Fruit fly (Drosophila melanogaster) whole organism, embryonic: ENCODE data around the gene Lcp65Aa.
A peak's percentile ranks its signal among the peaks of the same experiment; 100 is the strongest.

ENCODE experiments used
- Antp ChIP-seq: fragments of 200-800 bp; sonication (Bioruptor generic); optimal IDR thresholded peaks from 3 replicates; lab custom pipeline; 2016; ENCODE audit warnings: missing biosample characterization, missing genetic modification characterization
- BEAF-32 ChIP-seq: fragments of 200-800 bp; sonication (Bioruptor generic); optimal IDR thresholded peaks from 3 replicates; lab custom pipeline; 2017; ENCODE audit warnings: missing biosample characterization, missing genetic modification characterization, mild to moderate bottlenecking, moderate library complexity, missing genetic modification reagents
- Bdp1 ChIP-seq: fragments of 200-800 bp; sonication (Bioruptor generic); optimal IDR thresholded peaks from 3 replicates; lab custom pipeline; 2016; ENCODE audit warnings: missing biosample characterization, missing genetic modification characterization
- Blimp-1 ChIP-seq: fragments of 200-800 bp; sonication (Bioruptor generic); optimal IDR thresholded peaks from 3 replicates; lab custom pipeline; 2018; ENCODE audit warnings: missing biosample characterization, missing genetic modification characterization, mild to moderate bottlenecking, moderate library complexity, missing genetic modification reagents
- CG10274 ChIP-seq: fragments of 200-800 bp; sonication (Bioruptor generic); optimal IDR thresholded peaks from 3 replicates; lab custom pipeline; 2017; ENCODE audit warnings: missing biosample characterization, mild to moderate bottlenecking, missing genetic modification characterization
- CG10321 ChIP-seq: fragments of 200-800 bp; sonication (Bioruptor generic); IDR thresholded peaks from 2 replicates; pipeline ENCODE4 v1.3.6; 2022; ENCODE audit warnings: missing biosample characterization, missing genetic modification characterization
- CG11696 ChIP-seq: fragments of 200-800 bp; sonication (Bioruptor generic); IDR thresholded peaks from 2 replicates; pipeline ENCODE4 v1.3.6; 2022; ENCODE audit warnings: missing biosample characterization, missing genetic modification characterization
- CG12071 ChIP-seq: fragments of 200-800 bp; sonication (Bioruptor generic); optimal IDR thresholded peaks from 3 replicates; lab custom pipeline; 2018; ENCODE audit warnings: missing biosample characterization, mild to moderate bottlenecking, missing genetic modification characterization
- CG1233 ChIP-seq: fragments of 200-800 bp; sonication (Bioruptor generic); optimal IDR thresholded peaks from 4 replicates; lab custom pipeline; 2018; ENCODE audit warnings: missing biosample characterization, mild to moderate bottlenecking, missing genetic modification characterization
- CG12769 ChIP-seq: fragments of 200-800 bp; sonication (Bioruptor generic); optimal IDR thresholded peaks from 2 replicates; lab custom pipeline; 2019; ENCODE audit warnings: missing biosample characterization, mild to moderate bottlenecking, missing genetic modification characterization, moderate library complexity
- CG13123 ChIP-seq: fragments of 200-800 bp; sonication (Bioruptor generic); optimal IDR thresholded peaks from 2 replicates; lab custom pipeline; 2016; ENCODE audit warnings: missing biosample characterization, missing genetic modification characterization
- CG13287 ChIP-seq: fragments of 200-800 bp; sonication (Bioruptor generic); IDR thresholded peaks from 2 replicates; pipeline ENCODE4 v1.3.6; 2022; ENCODE audit warnings: missing biosample characterization, missing genetic modification characterization; ENCODE audit not compliant: partially characterized antibody
- CG14441 ChIP-seq: fragments of 200-800 bp; sonication (Bioruptor generic); IDR thresholded peaks from 2 replicates; pipeline ENCODE4 v1.3.6; 2022; ENCODE audit warnings: missing biosample characterization, missing genetic modification characterization
- CG14860 ChIP-seq: fragments of 200-800 bp; sonication (Bioruptor generic); IDR thresholded peaks from 3 replicates; pipeline ENCODE4 v1.3.6; 2022; ENCODE audit warnings: missing biosample characterization, missing genetic modification characterization; ENCODE audit not compliant: partially characterized antibody
- CG1529 ChIP-seq: fragments of 200-800 bp; sonication (Bioruptor generic); optimal IDR thresholded peaks from 3 replicates; lab custom pipeline; 2018; ENCODE audit warnings: missing biosample characterization, missing genetic modification characterization
- CG1647 ChIP-seq: fragments of 200-800 bp; sonication (Bioruptor generic); optimal IDR thresholded peaks from 3 replicates; lab custom pipeline; 2016; ENCODE audit warnings: missing biosample characterization, missing genetic modification characterization
- CG1792 ChIP-seq: fragments of 200-800 bp; sonication (Bioruptor generic); optimal IDR thresholded peaks from 2 replicates; lab custom pipeline; 2016; ENCODE audit warnings: missing biosample characterization, missing genetic modification characterization
- CG18599 ChIP-seq: fragments of 200-800 bp; sonication (Bioruptor generic); optimal IDR thresholded peaks from 3 replicates; lab custom pipeline; 2017; ENCODE audit warnings: missing biosample characterization, missing genetic modification characterization, mild to moderate bottlenecking, moderate library complexity, missing genetic modification reagents
- CG2678 ChIP-seq: fragments of 200-800 bp; sonication (Bioruptor generic); optimal IDR thresholded peaks from 3 replicates; lab custom pipeline; 2019; ENCODE audit warnings: missing biosample characterization, mild to moderate bottlenecking, missing genetic modification characterization, moderate library complexity
- CG30403 ChIP-seq: fragments of 200-800 bp; sonication (Bioruptor generic); optimal IDR thresholded peaks from 3 replicates; lab custom pipeline; 2016; ENCODE audit warnings: missing biosample characterization, missing genetic modification characterization
- CG6254 ChIP-seq: fragments of 200-800 bp; sonication (Bioruptor generic); optimal IDR thresholded peaks from 3 replicates; lab custom pipeline; 2017; ENCODE audit warnings: mild to moderate bottlenecking, missing biosample characterization, missing genetic modification reagents, missing genetic modification characterization
- CG6654 ChIP-seq: fragments of 200-800 bp; sonication (Bioruptor generic); optimal IDR thresholded peaks from 2 replicates; lab custom pipeline; 2017; ENCODE audit warnings: missing biosample characterization, mild to moderate bottlenecking, missing genetic modification characterization
- CG7556 ChIP-seq: fragments of 200-800 bp; sonication (Bioruptor generic); optimal IDR thresholded peaks from 2 replicates; lab custom pipeline; 2017; ENCODE audit warnings: missing biosample characterization, mild to moderate bottlenecking, missing genetic modification characterization
- CG7839 ChIP-seq: fragments of 200-800 bp; sonication (Bioruptor generic); optimal IDR thresholded peaks from 3 replicates; lab custom pipeline; 2018; ENCODE audit warnings: missing biosample characterization, mild to moderate bottlenecking, missing genetic modification characterization, moderate library complexity
- CG7928 ChIP-seq: fragments of 200-800 bp; sonication (Bioruptor generic); optimal IDR thresholded peaks from 2 replicates; lab custom pipeline; 2017; ENCODE audit warnings: missing biosample characterization, mild to moderate bottlenecking, missing genetic modification characterization
- Dip2 ChIP-seq: fragments of 200-800 bp; sonication (Bioruptor generic); IDR thresholded peaks from 2 replicates; pipeline ENCODE4 v1.3.6; 2022; ENCODE audit warnings: missing biosample characterization, missing genetic modification characterization
- Doc3 ChIP-seq: fragments of 200-800 bp; sonication (Bioruptor generic); IDR thresholded peaks from 3 replicates; pipeline ENCODE4 v1.3.6; 2022; ENCODE audit warnings: missing biosample characterization, missing genetic modification characterization; ENCODE audit not compliant: partially characterized antibody
- Dp ChIP-seq: fragments of 200-800 bp; sonication (Bioruptor generic); optimal IDR thresholded peaks from 2 replicates; lab custom pipeline; 2018; ENCODE audit warnings: missing biosample characterization, mild to moderate bottlenecking, missing genetic modification characterization, moderate library complexity
- Ets97D ChIP-seq: fragments of 200-800 bp; sonication (Bioruptor generic); optimal IDR thresholded peaks from 3 replicates; lab custom pipeline; 2016; ENCODE audit warnings: missing biosample characterization, missing genetic modification characterization
- GATAe ChIP-seq: fragments of 200-800 bp; sonication (Bioruptor generic); conservative IDR thresholded peaks from 2 replicates; pipeline ENCODE4 v1.3.6; 2022; ENCODE audit warnings: missing biosample characterization, missing genetic modification characterization
- HmgD ChIP-seq: fragments of 200-800 bp; sonication (Bioruptor generic); optimal IDR thresholded peaks from 3 replicates; lab custom pipeline; 2016; ENCODE audit warnings: missing biosample characterization, missing genetic modification characterization
- Hr78 ChIP-seq, 2 experiments: fragments of 200-800 bp in 1 of 2; fragments of >200 bp in 1 of 2; sonication (Bioruptor generic) in 1 of 2; optimal IDR thresholded peaks; 2 replicates each; lab custom pipeline; 2017 to 2019; ENCODE audit warnings: missing biosample characterization in 2 of 2, missing genetic modification characterization in 2 of 2, mild to moderate bottlenecking in 1 of 2, moderate library complexity in 1 of 2
- NC2β ChIP-seq: fragments of 200-800 bp; sonication (Bioruptor generic); optimal IDR thresholded peaks from 2 replicates; lab custom pipeline; 2016; ENCODE audit warnings: missing biosample characterization, missing genetic modification characterization
- NfI ChIP-seq: fragments of 200-800 bp; sonication (Bioruptor generic); optimal IDR thresholded peaks from 3 replicates; lab custom pipeline; 2018; ENCODE audit warnings: missing biosample characterization, mild to moderate bottlenecking, missing genetic modification characterization, moderate library complexity
- Side ChIP-seq: fragments of 200-800 bp; sonication (Bioruptor generic); optimal IDR thresholded peaks from 2 replicates; lab custom pipeline; 2016; ENCODE audit warnings: missing biosample characterization, missing genetic modification characterization
- Sox102F ChIP-seq: fragments of 200-800 bp; sonication (Bioruptor generic); optimal IDR thresholded peaks from 2 replicates; lab custom pipeline; 2018; ENCODE audit warnings: missing biosample characterization, mild to moderate bottlenecking, missing genetic modification characterization, moderate library complexity
- aop ChIP-seq: fragments of 200-800 bp; sonication (Bioruptor generic); IDR thresholded peaks from 2 replicates; pipeline ENCODE4 v1.3.6; 2022; ENCODE audit warnings: missing biosample characterization, missing genetic modification characterization
- bowl ChIP-seq: fragments of 200-800 bp; sonication (Bioruptor generic); IDR thresholded peaks from 2 replicates; pipeline ENCODE4 v1.3.6; 2022; ENCODE audit warnings: missing biosample characterization, missing genetic modification characterization
- da ChIP-seq: fragments of 200-800 bp; sonication (Bioruptor generic); optimal IDR thresholded peaks from 2 replicates; lab custom pipeline; 2016; ENCODE audit warnings: missing biosample characterization, missing genetic modification characterization
- disco-r ChIP-seq: fragments of 200-800 bp; sonication (Bioruptor generic); optimal IDR thresholded peaks from 2 replicates; lab custom pipeline; 2016; ENCODE audit warnings: missing biosample characterization, missing genetic modification characterization
- ewg ChIP-seq: fragments of 200-800 bp; sonication (Bioruptor generic); optimal IDR thresholded peaks from 3 replicates; lab custom pipeline; 2017; ENCODE audit warnings: mild to moderate bottlenecking, missing biosample characterization, missing genetic modification reagents, missing genetic modification characterization
- gfzf ChIP-seq: fragments of 200-800 bp; sonication (Bioruptor generic); optimal IDR thresholded peaks from 2 replicates; lab custom pipeline; 2016; ENCODE audit warnings: missing biosample characterization, mild to moderate bottlenecking, missing genetic modification characterization, moderate library complexity
- ham ChIP-seq: fragments of 200-800 bp; sonication (Bioruptor generic); IDR thresholded peaks from 2 replicates; pipeline ENCODE4 v1.3.6; 2022; ENCODE audit warnings: missing biosample characterization, missing genetic modification characterization
- jigr1 ChIP-seq: fragments of 200-800 bp; sonication (Bioruptor generic); IDR thresholded peaks from 3 replicates; pipeline ENCODE4 v1.3.6; 2022; ENCODE audit warnings: missing biosample characterization, missing genetic modification characterization
- mam ChIP-seq: fragments of 200-800 bp; sonication (Bioruptor generic); optimal IDR thresholded peaks from 3 replicates; lab custom pipeline; 2016; ENCODE audit warnings: missing biosample characterization, missing genetic modification characterization
- mld ChIP-seq: fragments of 200-800 bp; sonication (Bioruptor generic); IDR thresholded peaks from 3 replicates; pipeline ENCODE4 v1.3.6; 2022; ENCODE audit warnings: missing biosample characterization, missing genetic modification characterization; ENCODE audit not compliant: partially characterized antibody
- otp ChIP-seq: fragments of 200-800 bp; sonication (Bioruptor generic); IDR thresholded peaks from 3 replicates; pipeline ENCODE4, ENCODE4 v1.3.6; 2022; ENCODE audit warnings: missing biosample characterization, missing genetic modification characterization
- trem ChIP-seq: fragments of 200-800 bp; optimal IDR thresholded peaks from 3 replicates; lab custom pipeline; 2019; ENCODE audit warnings: missing biosample characterization, mild to moderate bottlenecking, missing genetic modification characterization, moderate library complexity
- trh ChIP-seq: fragments of 200-800 bp; sonication (Bioruptor generic); optimal IDR thresholded peaks from 2 replicates; lab custom pipeline; 2016; ENCODE audit warnings: missing biosample characterization, missing genetic modification characterization
- tx ChIP-seq: fragments of 200-800 bp; sonication (Bioruptor generic); optimal IDR thresholded peaks from 2 replicates; lab custom pipeline; 2016; ENCODE audit warnings: missing biosample characterization, missing genetic modification characterization

Lcp65Aa gene

dm6 chr3L:6140771-6141472, 10.2 kb upstream of the Lcp65Aa start (continued):
- no peak for TF ChIP-seq CG7928 (GFP tag; lab: Kevin White, UChicago)
- no peak for TF ChIP-seq bowl
- no peak for TF ChIP-seq CG6254 (GFP tag; lab: Kevin White, UChicago)
- no peak for TF ChIP-seq NC2β (GFP tag; lab: Kevin White, UChicago)
- no peak for TF ChIP-seq GATAe (GFP tag; lab: Robert Waterston, UW)
- TF ChIP-seq CG12769: peak; percentile 17
- TF ChIP-seq jigr1 (GFP tag; lab: Robert Waterston, UW): no peak
- no peak for TF ChIP-seq Antp (GFP tag; lab: Kevin White, UChicago)
- TF ChIP-seq CG1529: no peak
- no peak for TF ChIP-seq CG1647 (GFP tag; lab: Kevin White, UChicago)
- TF ChIP-seq CG10274 (GFP tag; lab: Kevin White, UChicago): no peak
- no peak for TF ChIP-seq mam (GFP tag; lab: Kevin White, UChicago)
- TF ChIP-seq trem (tag; lab: Kevin White, UChicago): no peak
- TF ChIP-seq Doc3 (GFP tag; lab: Robert Waterston, UW): no peak
- no peak for TF ChIP-seq Hr78 (GFP tag; optimal IDR thresholded peaks at IDR 0.05; lab: Kevin White, UChicago)
- no peak for TF ChIP-seq CG11696 (GFP tag; lab: Robert Waterston, UW)
- TF ChIP-seq CG14441 (GFP tag; lab: Robert Waterston, UW): peak; percentile 24; the same call in 1 of the 2 replicates
- no peak for TF ChIP-seq mld (GFP tag; lab: Robert Waterston, UW)
- TF ChIP-seq CG30403 (GFP tag; lab: Kevin White, UChicago): peak; percentile 2
- no peak for TF ChIP-seq HmgD (GFP tag; lab: Kevin White, UChicago)
- TF ChIP-seq CG1792 (GFP tag; lab: Kevin White, UChicago): no peak
- no peak for TF ChIP-seq Ets97D (GFP tag; lab: Kevin White, UChicago)
- TF ChIP-seq trh: no peak
- TF ChIP-seq Side: no peak
- no peak for TF ChIP-seq CG12071 (GFP tag; lab: Kevin White, UChicago)
- peak; percentile 21 for TF ChIP-seq CG2678 (tag; lab: Kevin White, UChicago)
- no peak for TF ChIP-seq disco-r (GFP tag; lab: Kevin White, UChicago)
- TF ChIP-seq CG7839 (tag; lab: Kevin White, UChicago): peak; percentile 33
- no peak for TF ChIP-seq Bdp1 (GFP tag; lab: Kevin White, UChicago)
- no peak for TF ChIP-seq Dip2 (GFP tag; lab: Robert Waterston, UW)
- TF ChIP-seq CG1233: no peak
- TF ChIP-seq CG14860 (GFP tag; lab: Robert Waterston, UW): no peak
- TF ChIP-seq Sox102F (GFP tag; lab: Kevin White, UChicago): no peak
- no peak for TF ChIP-seq Blimp-1 (GFP tag; lab: Kevin White, UChicago)
- TF ChIP-seq tx: no peak
- 0 out of 3 replicates have a peak, but pooled peaks have one; percentile 10 for TF ChIP-seq otp (GFP tag; lab: Robert Waterston, UW)
- no peak for TF ChIP-seq gfzf (GFP tag; lab: Kevin White, UChicago)
- no peak for TF ChIP-seq da (GFP tag; lab: Kevin White, UChicago)
- TF ChIP-seq aop (GFP tag; lab: Robert Waterston, UW): no peak
- no peak for TF ChIP-seq CG6654 (GFP tag; lab: Kevin White, UChicago)
- TF ChIP-seq CG18599: no peak
- no peak for TF ChIP-seq CG13287
- TF ChIP-seq BEAF-32 (GFP tag; lab: Kevin White, UChicago): no peak
- no peak for TF ChIP-seq Dp (GFP tag; lab: Kevin White, UChicago)
- TF ChIP-seq CG10321: no peak
- no peak for TF ChIP-seq ewg (GFP tag; lab: Kevin White, UChicago)
- no peak for TF ChIP-seq CG13123 (GFP tag; lab: Kevin White, UChicago)
- TF ChIP-seq NfI: no peak
- TF ChIP-seq CG7556 (GFP tag; lab: Kevin White, UChicago): peak; percentile 10
- TF ChIP-seq ham (GFP tag; lab: Robert Waterston, UW): no peak
